Worm (Caenorhabditis elegans) whole organism, L1 larva: Measurements from ENCODE around the gene srj-20.

Source experiments
- C34B4.2 ChIP-seq: sonication (generic microtip); optimal IDR thresholded peaks from 2 replicates; lab custom pipeline; 2017; ENCODE audit warnings: mild to moderate bottlenecking, missing genetic modification characterization, missing compliant biosample characterization
- alr-1 ChIP-seq: fragments of 200-800 bp; sonication (Bioruptor generic); optimal IDR thresholded peaks from 2 replicates; lab custom pipeline; 2018; ENCODE audit warnings: borderline replicate concordance, mild to moderate bottlenecking, missing genetic modification characterization, missing compliant biosample characterization
- aly-2 ChIP-seq: fragments of 150-350 bp; optimal IDR thresholded peaks from 2 replicates; lab custom pipeline; 2014; ENCODE audit warnings: missing biosample characterization, missing genetic modification characterization
- lin-39 ChIP-seq: fragments of 150-350 bp; optimal IDR thresholded peaks from 2 replicates; lab custom pipeline; 2014; ENCODE audit warnings: missing biosample characterization, missing genetic modification reagents, missing genetic modification characterization
- nhr-12 ChIP-seq: sonication (generic microtip); optimal IDR thresholded peaks from 2 replicates; lab custom pipeline; 2017; ENCODE audit warnings: missing biosample characterization, missing genetic modification characterization
- snpc-4 ChIP-seq: fragments of 150-350 bp; optimal IDR thresholded peaks from 2 replicates; lab custom pipeline; 2014; ENCODE audit warnings: missing biosample characterization, missing genetic modification characterization

ce11 chrV:2565525-2565924 lies 7.5 kb downstream of the srj-20 start, which contains the start of gene Y45G12C.1:
- TF ChIP-seq alr-1 (no peak), snpc-4 (no peak), lin-39 (tag; lab: Kevin White, UChicago) (no peak), nhr-12 (tag; lab: Kevin White, UChicago) (no peak), aly-2 (tag; lab: Kevin White, UChicago) (no peak), C34B4.2 (tag; lab: Kevin White, UChicago) (no peak)
